Worm (Caenorhabditis elegans): Measurements from ENCODE around the gene sma-1.

Gene sma-1

DNA sequence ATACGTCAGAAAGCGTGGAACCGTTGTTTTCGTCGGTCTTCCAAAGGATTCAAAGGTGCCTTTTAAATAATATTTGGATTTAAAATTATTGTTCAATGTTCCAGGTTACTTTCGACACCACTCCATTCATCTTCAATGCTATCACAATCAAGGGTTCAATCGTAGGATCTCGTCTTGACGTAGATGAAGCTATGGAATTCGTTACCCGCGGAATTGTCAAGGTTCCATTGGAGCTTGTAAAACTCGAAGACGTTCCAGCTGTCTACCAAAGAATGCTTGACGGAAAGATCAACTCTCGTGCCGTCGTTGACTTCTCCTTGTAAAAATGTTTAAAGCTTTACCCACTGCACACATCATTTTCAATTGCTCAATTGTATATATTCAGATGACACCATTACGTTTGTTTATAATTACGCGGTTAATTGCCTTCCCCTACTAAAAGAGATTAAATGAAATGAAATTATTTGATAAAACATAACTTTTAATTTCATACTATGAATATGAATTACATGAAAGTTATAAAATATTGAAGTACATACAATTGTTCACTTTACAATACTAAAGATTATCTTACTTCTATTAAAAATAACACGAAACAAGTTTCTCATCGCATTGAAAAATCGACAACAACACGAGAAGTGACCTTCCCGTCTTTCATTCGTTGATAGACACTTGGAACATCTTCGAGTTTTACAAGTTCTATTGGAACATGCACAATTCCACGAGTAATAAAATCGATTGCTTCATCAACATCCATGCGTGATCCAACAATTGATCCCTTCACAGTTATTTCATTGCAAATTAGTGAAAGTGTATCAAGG, 9.9 kb upstream of the sma-1 start:
- TF ChIP-seq klf-2 (GFP tag; conservative IDR thresholded peaks at IDR 0.05) (no peak), med-1 (GFP tag; optimal IDR thresholded peaks at IDR 0.05; ENCODE audit: insufficient read depth) (no peak), ztf-29 (GFP tag; IDR thresholded peaks at IDR 0.05) (no peak), flt-1 (GFP tag; IDR thresholded peaks at IDR 0.05) (no peak), ref-1 (GFP tag; conservative IDR thresholded peaks at IDR 0.05) (no peak), cog-1 (tag; optimal IDR thresholded peaks at IDR 0.05) (no peak), T22C8.4 (GFP tag; IDR thresholded peaks at IDR 0.05) (no peak), ztf-23 (GFP tag; IDR thresholded peaks at IDR 0.05) (no peak), tab-1 (GFP tag; IDR thresholded peaks at IDR 0.05) (no peak)

DNA sequence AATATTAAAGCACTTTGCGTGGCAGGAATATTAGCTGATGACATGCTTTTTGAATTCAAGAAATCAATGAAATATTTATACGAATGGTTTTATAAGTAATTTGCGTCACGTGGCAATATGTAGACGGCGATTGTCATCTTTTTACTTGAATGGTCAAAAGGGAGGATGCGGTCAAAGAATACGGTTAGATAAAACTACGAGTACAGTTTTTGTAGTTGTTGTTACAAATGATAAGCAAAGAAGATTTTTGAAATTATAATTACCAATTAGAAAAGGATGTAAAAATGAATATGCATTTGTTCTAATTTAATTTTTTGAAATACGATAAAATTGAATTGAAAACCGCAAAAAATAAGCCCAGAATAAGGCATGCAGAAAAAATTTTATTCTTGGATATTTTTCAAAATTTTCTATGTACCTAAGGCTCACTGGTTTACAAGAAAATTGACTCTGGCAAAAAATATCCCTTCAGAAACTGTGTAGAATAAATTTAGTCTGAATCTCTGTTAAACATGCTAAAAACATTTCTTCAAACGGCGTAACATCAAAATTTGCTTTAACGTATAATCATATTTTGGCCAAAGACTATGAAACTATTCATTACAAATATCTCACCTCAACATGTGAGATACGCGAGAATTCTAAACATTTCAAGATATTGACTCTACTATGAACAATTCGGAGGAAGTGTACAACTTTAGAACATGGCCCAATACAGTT, 7.9 kb upstream of the sma-1 start, which contains the start of the genes sodh-2 and srx-76:
TSS of gene sodh-2 (minus strand) at position 101 of the 720 bp plus-strand sequence.
TSS of gene srx-76 (plus strand) at position 670 of the 720 bp plus-strand sequence.
- TF ChIP-seq klf-2 (GFP tag; conservative IDR thresholded peaks at IDR 0.05) (no peak), cog-1 (tag; optimal IDR thresholded peaks at IDR 0.05) (no peak), tab-1 (GFP tag; IDR thresholded peaks at IDR 0.05) (no peak), T22C8.4 (GFP tag; IDR thresholded peaks at IDR 0.05) (no peak), ztf-23 (GFP tag; IDR thresholded peaks at IDR 0.05) (no peak), ref-1 (GFP tag; conservative IDR thresholded peaks at IDR 0.05) (no peak), med-1 (GFP tag; optimal IDR thresholded peaks at IDR 0.05; ENCODE audit: insufficient read depth) (no peak), flt-1 (GFP tag; IDR thresholded peaks at IDR 0.05) (no peak), ztf-29 (GFP tag; IDR thresholded peaks at IDR 0.05) (no peak)

DNA sequence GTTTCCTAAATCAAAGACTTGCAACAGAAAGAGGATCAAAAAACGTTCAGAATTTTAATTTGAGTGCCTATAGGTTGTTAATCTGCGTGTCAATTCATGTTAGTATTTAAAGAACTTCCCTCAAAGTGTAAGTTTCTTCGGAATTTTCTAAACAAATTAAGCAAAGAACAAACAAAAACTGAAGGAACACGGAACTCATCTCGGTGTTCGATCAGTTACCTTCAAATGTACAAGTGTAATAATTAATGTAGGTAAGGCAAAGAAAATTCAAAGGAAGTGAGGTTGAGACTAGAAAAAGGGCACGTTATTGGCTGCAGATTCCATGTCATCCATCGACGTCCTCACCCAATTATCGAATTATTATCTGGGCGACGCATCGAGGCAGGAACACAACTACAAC, 5.3 kb upstream of the sma-1 start, which contains the start of gene K12G11.6:
TSS of gene K12G11.6 (plus strand) at position 357 of the 400 bp plus-strand sequence.
- TF ChIP-seq tab-1 (GFP tag; IDR thresholded peaks at IDR 0.05) (no peak), T22C8.4 (GFP tag; IDR thresholded peaks at IDR 0.05) (no peak), cog-1 (tag; optimal IDR thresholded peaks at IDR 0.05) (no peak), ref-1 (GFP tag; conservative IDR thresholded peaks at IDR 0.05) (no peak), klf-2 (GFP tag; conservative IDR thresholded peaks at IDR 0.05) (no peak), ztf-29 (GFP tag; IDR thresholded peaks at IDR 0.05) (no peak), ztf-23 (GFP tag; IDR thresholded peaks at IDR 0.05) (no peak), flt-1 (GFP tag; IDR thresholded peaks at IDR 0.05) (no peak), med-1 (GFP tag; optimal IDR thresholded peaks at IDR 0.05; ENCODE audit: insufficient read depth) (no peak)

- TF ChIP-seq klf-2 (GFP tag; conservative IDR thresholded peaks at IDR 0.05), result no peak
- TF ChIP-seq flt-1 (GFP tag; IDR thresholded peaks at IDR 0.05), result peak; percentile 58; the same call in 1 of the 2 replicates
- peak; percentile 29 for TF ChIP-seq cog-1 (tag; optimal IDR thresholded peaks at IDR 0.05)
- no peak for TF ChIP-seq tab-1 (GFP tag; IDR thresholded peaks at IDR 0.05)
- TF ChIP-seq ztf-23 (GFP tag; IDR thresholded peaks at IDR 0.05), result 0 out of 2 replicates have a peak, but pooled peaks have one; percentile 43
Observed at ce11 chrV:11896322-11896898, 2.8 kb upstream of the sma-1 start.

DNA sequence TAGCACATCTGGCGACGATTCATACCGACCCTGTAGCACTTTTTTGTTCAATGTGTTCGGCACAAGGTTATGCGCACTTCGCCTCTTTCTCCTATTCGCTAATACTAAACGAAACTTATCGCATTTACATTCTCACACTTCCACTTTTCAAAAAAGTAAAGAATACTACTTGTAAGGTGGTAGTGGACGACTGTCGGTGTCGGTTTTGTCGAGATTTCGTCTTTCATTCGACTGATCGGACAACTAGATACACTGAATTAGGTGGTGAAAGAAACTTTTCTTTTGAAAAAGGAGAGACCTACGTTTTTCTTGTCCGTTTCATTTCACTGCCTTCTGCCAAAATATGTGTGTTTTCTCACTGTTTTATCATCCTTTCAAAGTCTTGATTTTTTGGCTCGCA, 1.6 kb upstream of the sma-1 start:
- TF ChIP-seq ztf-23 (GFP tag; IDR thresholded peaks at IDR 0.05), result no peak
- no peak for TF ChIP-seq klf-2 (GFP tag; conservative IDR thresholded peaks at IDR 0.05)
- no peak for TF ChIP-seq med-1 (GFP tag; optimal IDR thresholded peaks at IDR 0.05; ENCODE audit: insufficient read depth)
- TF ChIP-seq tab-1 (GFP tag; IDR thresholded peaks at IDR 0.05), result no peak
- no peak for TF ChIP-seq flt-1 (GFP tag; IDR thresholded peaks at IDR 0.05)
- no peak for TF ChIP-seq cog-1 (tag; optimal IDR thresholded peaks at IDR 0.05)
- no peak for TF ChIP-seq ref-1 (GFP tag; conservative IDR thresholded peaks at IDR 0.05)
- no peak for TF ChIP-seq ztf-29 (GFP tag; IDR thresholded peaks at IDR 0.05)
- TF ChIP-seq T22C8.4 (GFP tag; IDR thresholded peaks at IDR 0.05), result no peak

- TF ChIP-seq klf-2 (GFP tag; conservative IDR thresholded peaks at IDR 0.05), result no peak
- no peak for TF ChIP-seq ref-1 (GFP tag; conservative IDR thresholded peaks at IDR 0.05)
- TF ChIP-seq ztf-23 (GFP tag; IDR thresholded peaks at IDR 0.05), result no peak
- no peak for TF ChIP-seq ztf-29 (GFP tag; IDR thresholded peaks at IDR 0.05)
- no peak for TF ChIP-seq cog-1 (tag; optimal IDR thresholded peaks at IDR 0.05)
- TF ChIP-seq T22C8.4 (GFP tag; IDR thresholded peaks at IDR 0.05), result no peak
- no peak for TF ChIP-seq flt-1 (GFP tag; IDR thresholded peaks at IDR 0.05)
- no peak for TF ChIP-seq tab-1 (GFP tag; IDR thresholded peaks at IDR 0.05)
- no peak for TF ChIP-seq med-1 (GFP tag; optimal IDR thresholded peaks at IDR 0.05; ENCODE audit: insufficient read depth)
Observed at ce11 chrV:11900127-11900526, 878 bp downstream of the sma-1 start.

DNA sequence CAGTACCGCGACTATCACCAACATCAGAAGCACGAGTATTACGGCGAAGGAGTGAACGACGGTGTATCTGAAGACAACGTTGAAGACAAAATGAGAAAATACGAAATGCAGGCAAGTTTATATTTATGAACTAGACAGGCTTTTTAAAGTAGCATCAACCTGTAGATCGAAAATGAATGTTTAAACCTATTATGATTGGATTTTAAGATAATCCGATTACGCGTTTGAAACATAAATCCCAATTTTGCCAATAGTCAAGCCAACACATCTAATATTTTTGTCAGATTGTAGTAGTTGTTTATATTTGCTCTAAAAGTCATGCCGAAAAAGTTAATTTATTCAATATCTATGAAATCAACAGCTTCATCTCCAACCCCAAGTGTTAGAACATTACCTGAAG, 2.0 kb downstream of the sma-1 start:
- no peak for TF ChIP-seq klf-2 (GFP tag; conservative IDR thresholded peaks at IDR 0.05)
- no peak for TF ChIP-seq cog-1 (tag; optimal IDR thresholded peaks at IDR 0.05)
- no peak for TF ChIP-seq ztf-29 (GFP tag; IDR thresholded peaks at IDR 0.05)
- TF ChIP-seq med-1 (GFP tag; optimal IDR thresholded peaks at IDR 0.05; ENCODE audit: insufficient read depth), result no peak
- TF ChIP-seq flt-1 (GFP tag; IDR thresholded peaks at IDR 0.05), result no peak
- no peak for TF ChIP-seq ref-1 (GFP tag; conservative IDR thresholded peaks at IDR 0.05)
- TF ChIP-seq tab-1 (GFP tag; IDR thresholded peaks at IDR 0.05), result no peak
- TF ChIP-seq T22C8.4 (GFP tag; IDR thresholded peaks at IDR 0.05), result no peak
- no peak for TF ChIP-seq ztf-23 (GFP tag; IDR thresholded peaks at IDR 0.05)

ce11 chrV:11902161-11902560, 2.9 kb downstream of the sma-1 start:
- no peak for TF ChIP-seq cog-1 (tag; optimal IDR thresholded peaks at IDR 0.05)
- TF ChIP-seq tab-1 (GFP tag; IDR thresholded peaks at IDR 0.05), result no peak
- TF ChIP-seq klf-2 (GFP tag; conservative IDR thresholded peaks at IDR 0.05), result no peak
- no peak for TF ChIP-seq ztf-23 (GFP tag; IDR thresholded peaks at IDR 0.05)
- TF ChIP-seq ref-1 (GFP tag; conservative IDR thresholded peaks at IDR 0.05), result no peak
- no peak for TF ChIP-seq med-1 (GFP tag; optimal IDR thresholded peaks at IDR 0.05; ENCODE audit: insufficient read depth)
- TF ChIP-seq flt-1 (GFP tag; IDR thresholded peaks at IDR 0.05), result no peak
- TF ChIP-seq ztf-29 (GFP tag; IDR thresholded peaks at IDR 0.05), result no peak
- no peak for TF ChIP-seq T22C8.4 (GFP tag; IDR thresholded peaks at IDR 0.05)
